Worm (Caenorhabditis elegans): ENCODE results near the gene kin-16.
A peak's percentile ranks its signal among the peaks of the same experiment; 100 is the strongest.

Gene kin-16

ce11 chrII:9438227-9438626 is 2.3 kb upstream of the kin-16 start, which contains the start of gene chil-13:
Gene chil-13, minus strand, starts transcription at chrII:9438327.
- TF ChIP-seq elt-1 (tag; optimal IDR thresholded peaks at IDR 0.05) (no peak), nhr-43 (tag; optimal IDR thresholded peaks at IDR 0.05; ENCODE audit: poor library complexity, severe bottlenecking) (no peak), skn-1 (tag; optimal IDR thresholded peaks at IDR 0.05) (no peak), tbx-2 (tag; optimal IDR thresholded peaks at IDR 0.05) (no peak), nhr-76 (tag; optimal IDR thresholded peaks at IDR 0.05) (no peak), egl-5 (tag; optimal IDR thresholded peaks at IDR 0.05) (no peak), mdl-1 (tag; optimal IDR thresholded peaks at IDR 0.05) (no peak), nhr-28 (tag; optimal IDR thresholded peaks at IDR 0.05) (no peak), fos-1 (tag; optimal IDR thresholded peaks at IDR 0.05) (no peak), fkh-2 (tag; optimal IDR thresholded peaks at IDR 0.05) (no peak), pha-4 (tag; optimal IDR thresholded peaks at IDR 0.05) (no peak), jun-1 (tag; optimal IDR thresholded peaks at IDR 0.05) (no peak), ceh-28 (tag; optimal IDR thresholded peaks at IDR 0.05) (no peak), eor-1 (tag; optimal IDR thresholded peaks at IDR 0.05) (no peak), nhr-23 (tag; optimal IDR thresholded peaks at IDR 0.05) (no peak), ZK546.5 (tag; optimal IDR thresholded peaks at IDR 0.05) (no peak), ztf-4 (tag; optimal IDR thresholded peaks at IDR 0.05) (no peak), unc-39 (tag; optimal IDR thresholded peaks at IDR 0.05) (no peak), sea-2 (GFP tag; optimal IDR thresholded peaks at IDR 0.05) (no peak), unc-62 (GFP tag; optimal IDR thresholded peaks at IDR 0.05) (no peak)

- TF ChIP-seq unc-39 (tag; optimal IDR thresholded peaks at IDR 0.05) = no peak
- no peak for TF ChIP-seq ZK546.5 (tag; optimal IDR thresholded peaks at IDR 0.05)
- no peak for TF ChIP-seq lin-39 (tag; optimal IDR thresholded peaks at IDR 0.05)
- no peak for TF ChIP-seq lin-15B (tag; optimal IDR thresholded peaks at IDR 0.05)
Measured at ce11 chrII:9433609-9434008, 2.3 kb downstream of the kin-16 start, which contains the start of gene kin-15. Gene kin-15, minus strand, starts transcription at chrII:9433709.

- TF ChIP-seq nhr-76 (tag; optimal IDR thresholded peaks at IDR 0.05) (no peak), fkh-10 (GFP tag; optimal IDR thresholded peaks at IDR 0.05) (peak; percentile 75)
Measured at ce11 chrII:9431119-9431518, 4.8 kb downstream of the kin-16 start.

ce11 chrII:9427644-9428043 is 8.3 kb downstream of the kin-16 start, which contains the start of gene M176.5:
Gene M176.5, minus strand, starts transcription at chrII:9427744.
- TF ChIP-seq hmg-11 (tag; optimal IDR thresholded peaks at IDR 0.05) = peak; percentile 5
- TF ChIP-seq nhr-67 (tag; optimal IDR thresholded peaks at IDR 0.05) = no peak
- TF ChIP-seq egl-5 (tag; optimal IDR thresholded peaks at IDR 0.05) = no peak
- TF ChIP-seq pha-4 (tag; optimal IDR thresholded peaks at IDR 0.05) = peak; percentile 78

ce11 chrII:9426076-9426475 is 9.8 kb downstream of the kin-16 start, which contains the start of gene M176.10:
Gene M176.10, minus strand, starts transcription at chrII:9426176.
- TF ChIP-seq eor-1 (tag; optimal IDR thresholded peaks at IDR 0.05) = no peak
- TF ChIP-seq skn-1 (tag; optimal IDR thresholded peaks at IDR 0.05) = no peak
- no peak for TF ChIP-seq nhr-43 (tag; optimal IDR thresholded peaks at IDR 0.05; ENCODE audit: poor library complexity, severe bottlenecking)

- TF ChIP-seq ceh-82 (tag; optimal IDR thresholded peaks at IDR 0.05) (no peak), nhr-12 (tag; optimal IDR thresholded peaks at IDR 0.05) (no peak), elt-2 (tag; optimal IDR thresholded peaks at IDR 0.05) (no peak), R02D3.7 (tag; optimal IDR thresholded peaks at IDR 0.05) (no peak), egl-27 (tag; optimal IDR thresholded peaks at IDR 0.05) (no peak), lin-39 (tag; optimal IDR thresholded peaks at IDR 0.05) (no peak), nhr-11 (tag; optimal IDR thresholded peaks at IDR 0.05) (no peak), ZK546.5 (tag; optimal IDR thresholded peaks at IDR 0.05) (no peak), nhr-43 (tag; optimal IDR thresholded peaks at IDR 0.05; ENCODE audit: poor library complexity, severe bottlenecking) (no peak), skn-1 (tag; optimal IDR thresholded peaks at IDR 0.05) (no peak)
Measured at ce11 chrII:9421969-9422368, 13.9 kb downstream of the kin-16 start, which contains the start of gene M176.11. Gene M176.11, plus strand, starts transcription at chrII:9422269.

All from whole organism, L3 larva.